Fruit fly (Drosophila melanogaster) whole organism, pupa: ENCODE data around the gene CG15890.

ENCODE experiments used
- CG10348 ChIP-seq: fragments of 200-800 bp; sonication (Bioruptor generic); IDR thresholded peaks from 2 replicates; pipeline ENCODE4 v1.3.6; 2022; ENCODE audit warnings: missing biosample characterization, missing genetic modification characterization
- CG12605 ChIP-seq: fragments of 200-800 bp; sonication (Bioruptor generic); IDR thresholded peaks from 2 replicates; pipeline ENCODE4 v1.3.6; 2022; ENCODE audit warnings: missing biosample characterization, missing genetic modification characterization
- CG13204 ChIP-seq: fragments of 200-800 bp; sonication (Bioruptor generic); optimal IDR thresholded peaks from 2 replicates; lab custom pipeline; 2018; ENCODE audit warnings: missing biosample characterization, mild to moderate bottlenecking, missing genetic modification characterization, moderate library complexity
- CG14655 ChIP-seq: fragments of 200-800 bp; sonication (Bioruptor generic); optimal IDR thresholded peaks from 3 replicates; lab custom pipeline; 2017; ENCODE audit warnings: mild to moderate bottlenecking, missing biosample characterization, missing genetic modification reagents, missing genetic modification characterization
- CG15710 ChIP-seq: fragments of 200-800 bp; sonication (Bioruptor generic); optimal IDR thresholded peaks from 2 replicates; lab custom pipeline; 2018; ENCODE audit warnings: missing biosample characterization, mild to moderate bottlenecking, missing genetic modification characterization, moderate library complexity
- CG17806 ChIP-seq: fragments of 200-800 bp; sonication (Bioruptor generic); optimal IDR thresholded peaks from 2 replicates; lab custom pipeline; 2018; ENCODE audit warnings: missing biosample characterization, mild to moderate bottlenecking, missing genetic modification characterization, moderate library complexity
- CG32121 ChIP-seq: fragments of 200-800 bp; sonication (Bioruptor generic); IDR thresholded peaks from 2 replicates; pipeline ENCODE4 v1.3.6; 2022; ENCODE audit warnings: missing biosample characterization, missing genetic modification characterization
- CG34367 ChIP-seq: fragments of 200-800 bp; sonication (Bioruptor generic); optimal IDR thresholded peaks from 2 replicates; lab custom pipeline; 2018; ENCODE audit warnings: missing biosample characterization, mild to moderate bottlenecking, missing genetic modification characterization
- CG4496 ChIP-seq: fragments of 200-800 bp; sonication (Bioruptor generic); IDR thresholded peaks from 3 replicates; pipeline ENCODE4 v1.3.6; 2022; ENCODE audit warnings: missing biosample characterization, missing genetic modification characterization
- CG8159 ChIP-seq: fragments of 200-800 bp; sonication (Bioruptor generic); optimal IDR thresholded peaks from 3 replicates; lab custom pipeline; 2018; ENCODE audit warnings: missing biosample characterization, mild to moderate bottlenecking, missing genetic modification characterization, moderate library complexity
- CG8301 ChIP-seq: fragments of 200-800 bp; sonication (Bioruptor generic); optimal IDR thresholded peaks from 2 replicates; lab custom pipeline; 2018; ENCODE audit warnings: missing biosample characterization, mild to moderate bottlenecking, missing genetic modification characterization
- CG9948 ChIP-seq: fragments of 200-800 bp; sonication (Bioruptor generic); optimal IDR thresholded peaks from 2 replicates; lab custom pipeline; 2018; ENCODE audit warnings: missing biosample characterization, mild to moderate bottlenecking, missing genetic modification characterization, moderate library complexity
- D1 ChIP-seq: fragments of 200-800 bp; sonication (Bioruptor generic); optimal IDR thresholded peaks from 2 replicates; lab custom pipeline; 2018; ENCODE audit warnings: missing biosample characterization, mild to moderate bottlenecking, missing genetic modification characterization, moderate library complexity
- EcR ChIP-seq: fragments of 200-800 bp; sonication (Bioruptor generic); optimal IDR thresholded peaks from 3 replicates; lab custom pipeline; 2019; ENCODE audit warnings: missing biosample characterization, missing genetic modification characterization, mild to moderate bottlenecking, moderate library complexity, missing genetic modification reagents
- Ets98B ChIP-seq: fragments of 200-800 bp; sonication (Bioruptor generic); IDR thresholded peaks from 2 replicates; pipeline ENCODE4 v1.3.6; 2022; ENCODE audit warnings: missing biosample characterization, missing genetic modification characterization
- Pif1A ChIP-seq: fragments of 200-800 bp; sonication (Bioruptor generic); optimal IDR thresholded peaks from 3 replicates; lab custom pipeline; 2016; ENCODE audit warnings: missing biosample characterization, missing genetic modification characterization
- Pif1B ChIP-seq: fragments of 200-800 bp; sonication (Bioruptor generic); optimal IDR thresholded peaks from 3 replicates; lab custom pipeline; 2016; ENCODE audit warnings: missing biosample characterization, missing genetic modification characterization
- Snoo ChIP-seq: fragments of 200-800 bp; sonication (Bioruptor generic); optimal IDR thresholded peaks from 3 replicates; lab custom pipeline; 2017; ENCODE audit warnings: missing biosample characterization, mild to moderate bottlenecking, missing genetic modification characterization, inconsistent platforms
- fd96Ca ChIP-seq: fragments of 200-800 bp; sonication (Bioruptor generic); IDR thresholded peaks from 3 replicates; pipeline ENCODE4 v1.3.6; 2022; ENCODE audit warnings: missing biosample characterization, missing genetic modification characterization
- gl ChIP-seq: fragments of 200-800 bp; sonication (Bioruptor generic); optimal IDR thresholded peaks from 2 replicates; lab custom pipeline; 2018; ENCODE audit warnings: missing biosample characterization, mild to moderate bottlenecking, missing genetic modification characterization
- rn ChIP-seq: fragments of 200-800 bp; sonication (Bioruptor generic); IDR thresholded peaks from 2 replicates; pipeline ENCODE4 v1.3.6; 2022; ENCODE audit warnings: missing biosample characterization, missing genetic modification characterization

CG15890 gene

dm6 chrX:14718842-14719241, 46.7 kb downstream of the CG15890 start, which contains the start of gene hog:
Gene hog (minus strand): TSS chrX:14718942.
- TF ChIP-seq CG9948 (tag; lab: Kevin White, UChicago) (no peak), D1 (no peak), CG4496 (GFP tag; lab: Robert Waterston, UW) (no peak), CG8159 (tag; lab: Kevin White, UChicago) (no peak)

dm6 chrX:14717245-14717644, 48.3 kb downstream of the CG15890 start:
- TF ChIP-seq CG14655 (peak; percentile 65), Snoo (peak; percentile 65), CG8301 (tag; lab: Kevin White, UChicago) (peak; percentile 38), rn (peak; percentile 58; the same call in 1 of the 2 replicates), Pif1A (GFP tag; lab: Kevin White, UChicago) (peak; percentile 84), CG15710 (peak; percentile 59), CG10348 (no peak), gl (tag; lab: Kevin White, UChicago) (peak; percentile 68), fd96Ca (GFP tag; lab: Robert Waterston, UW) (0 out of 3 replicates have a peak, but pooled peaks have one; percentile 39), CG13204 (GFP tag; lab: Kevin White, UChicago) (peak; percentile 60), CG12605 (GFP tag; lab: Robert Waterston, UW) (peak; percentile 12; the same call in 1 of the 2 replicates), D1 (no peak), CG17806 (tag; lab: Kevin White, UChicago) (peak; percentile 44), EcR (no peak), CG4496 (GFP tag; lab: Robert Waterston, UW) (peak; percentile 89; the same call in 2 of the 3 replicates), Ets98B (GFP tag; lab: Robert Waterston, UW) (peak; percentile 79), CG9948 (tag; lab: Kevin White, UChicago) (peak; percentile 35), CG34367 (tag; lab: Kevin White, UChicago) (peak; percentile 79), CG32121 (peak; percentile 73), Pif1B (GFP tag; lab: Kevin White, UChicago) (peak; percentile 71), CG8159 (tag; lab: Kevin White, UChicago) (peak; percentile 66)
- TF ChIP-seq, all 21 proteins: peak for 18

dm6 chrX:14715180-14715579, 50.4 kb downstream of the CG15890 start:
- no peak for TF ChIP-seq rn
- no peak for TF ChIP-seq gl (tag; lab: Kevin White, UChicago)
- peak; percentile 62 for TF ChIP-seq CG8301 (tag; lab: Kevin White, UChicago)
- 0 out of 2 replicates have a peak, but pooled peaks have one; percentile 15 for TF ChIP-seq CG32121
- TF ChIP-seq CG34367 (tag; lab: Kevin White, UChicago), result peak; percentile 41
- no peak for TF ChIP-seq Ets98B (GFP tag; lab: Robert Waterston, UW)
- 0 out of 3 replicates have a peak, but pooled peaks have one; percentile 15 for TF ChIP-seq fd96Ca (GFP tag; lab: Robert Waterston, UW)
- peak; percentile 55; the same call in 1 of the 3 replicates for TF ChIP-seq CG4496 (GFP tag; lab: Robert Waterston, UW)
- peak; percentile 18; the same call in 1 of the 2 replicates for TF ChIP-seq CG12605 (GFP tag; lab: Robert Waterston, UW)
- peak; percentile 45 for TF ChIP-seq CG9948 (tag; lab: Kevin White, UChicago)
- TF ChIP-seq CG10348, result no peak
- TF ChIP-seq EcR, result no peak
- TF ChIP-seq Pif1B (GFP tag; lab: Kevin White, UChicago), result peak; percentile 24
- TF ChIP-seq CG13204 (GFP tag; lab: Kevin White, UChicago), result no peak
- peak; percentile 37 for TF ChIP-seq CG17806 (tag; lab: Kevin White, UChicago)
- no peak for TF ChIP-seq Snoo
- peak; percentile 48 for TF ChIP-seq CG8159 (tag; lab: Kevin White, UChicago)
- peak; percentile 54 for TF ChIP-seq Pif1A (GFP tag; lab: Kevin White, UChicago)
- peak; percentile 66 for TF ChIP-seq CG14655
- no peak for TF ChIP-seq D1
- TF ChIP-seq CG15710, result peak; percentile 36

dm6 chrX:14712475-14712874, 53.1 kb downstream of the CG15890 start:
- TF ChIP-seq CG10348 (no peak), rn (no peak), Ets98B (GFP tag; lab: Robert Waterston, UW) (no peak), CG15710 (no peak), CG9948 (tag; lab: Kevin White, UChicago) (no peak), Pif1B (GFP tag; lab: Kevin White, UChicago) (no peak), CG8301 (tag; lab: Kevin White, UChicago) (no peak), CG8159 (tag; lab: Kevin White, UChicago) (no peak), CG34367 (tag; lab: Kevin White, UChicago) (no peak), Pif1A (GFP tag; lab: Kevin White, UChicago) (no peak), CG32121 (no peak)
